Worm (Caenorhabditis elegans): ENCODE measurements around the gene sri-30.

- TF ChIP-seq flt-1 (GFP tag; IDR thresholded peaks at IDR 0.05) (no peak), klf-2 (GFP tag; conservative IDR thresholded peaks at IDR 0.05) (no peak), T22C8.4 (GFP tag; IDR thresholded peaks at IDR 0.05) (no peak), tab-1 (GFP tag; IDR thresholded peaks at IDR 0.05) (no peak), ref-1 (GFP tag; conservative IDR thresholded peaks at IDR 0.05) (no peak), ztf-23 (GFP tag; IDR thresholded peaks at IDR 0.05) (no peak), med-1 (GFP tag; optimal IDR thresholded peaks at IDR 0.05; ENCODE audit: insufficient read depth) (no peak), cog-1 (tag; optimal IDR thresholded peaks at IDR 0.05) (no peak)
Measured at ce11 chrII:3036344-3036743, 9.6 kb upstream of the sri-30 start.

All from whole organism, midembryonic.